Fruit fly (Drosophila melanogaster) whole organism, prepupa: ENCODE data around the gene CG15822.

ENCODE experiments used
- Blimp-1 ChIP-seq: fragments of 200-800 bp; sonication (Bioruptor generic); optimal IDR thresholded peaks from 3 replicates; lab custom pipeline; 2017; ENCODE audit warnings: missing biosample characterization, missing genetic modification characterization, mild to moderate bottlenecking, moderate library complexity, missing genetic modification reagents
- CG10669 ChIP-seq: fragments of 200-800 bp; sonication (Bioruptor generic); optimal IDR thresholded peaks from 3 replicates; lab custom pipeline; 2018; ENCODE audit warnings: missing biosample characterization, mild to moderate bottlenecking, missing genetic modification characterization, moderate library complexity
- CG11294 ChIP-seq: fragments of 200-800 bp; sonication (Bioruptor generic); IDR thresholded peaks from 2 replicates; pipeline ENCODE4 v1.3.6; 2022; ENCODE audit warnings: missing biosample characterization, missing genetic modification characterization
- CG11762 ChIP-seq: fragments of 200-800 bp; sonication (Bioruptor generic); optimal IDR thresholded peaks from 3 replicates; lab custom pipeline; 2016; ENCODE audit warnings: missing biosample characterization, missing genetic modification characterization; ENCODE audit not compliant: insufficient read depth
- CG11902 ChIP-seq: fragments of 200-800 bp; sonication (Bioruptor generic); optimal IDR thresholded peaks from 3 replicates; lab custom pipeline; 2016; ENCODE audit warnings: missing biosample characterization, missing genetic modification characterization
- CG15336 ChIP-seq: fragments of 200-800 bp; sonication (Bioruptor generic); IDR thresholded peaks from 2 replicates; pipeline ENCODE4 v1.3.6; 2022; ENCODE audit warnings: missing biosample characterization, missing genetic modification characterization
- CG1621 ChIP-seq: fragments of 200-800 bp; sonication (Bioruptor generic); optimal IDR thresholded peaks from 3 replicates; lab custom pipeline; 2018; ENCODE audit warnings: missing biosample characterization, mild to moderate bottlenecking, missing genetic modification characterization
- CG16779 ChIP-seq: fragments of 200-800 bp; sonication (Bioruptor generic); optimal IDR thresholded peaks from 3 replicates; lab custom pipeline; 2017; ENCODE audit warnings: missing biosample characterization, mild to moderate bottlenecking, missing genetic modification characterization
- CG3032 ChIP-seq: fragments of 200-800 bp; optimal IDR thresholded peaks from 2 replicates; lab custom pipeline; 2019; ENCODE audit warnings: missing biosample characterization, mild to moderate bottlenecking, missing genetic modification characterization, moderate library complexity
- CG32006 ChIP-seq: fragments of 200-800 bp; sonication (Bioruptor generic); optimal IDR thresholded peaks from 3 replicates; lab custom pipeline; 2017; ENCODE audit warnings: missing biosample characterization, mild to moderate bottlenecking, missing genetic modification characterization
- CG34406 ChIP-seq: fragments of 200-800 bp; sonication (Bioruptor generic); optimal IDR thresholded peaks from 3 replicates; lab custom pipeline; 2016; ENCODE audit warnings: missing biosample characterization, missing genetic modification characterization
- CG3919 ChIP-seq: fragments of 200-800 bp; sonication (Bioruptor generic); optimal IDR thresholded peaks from 3 replicates; lab custom pipeline; 2016; ENCODE audit warnings: missing biosample characterization, missing genetic modification characterization
- CG6163 ChIP-seq: fragments of 200-800 bp; sonication (Bioruptor generic); IDR thresholded peaks from 3 replicates; pipeline ENCODE4 v1.3.6; 2022; ENCODE audit warnings: missing biosample characterization, missing genetic modification characterization
- CG6276 ChIP-seq: fragments of 200-800 bp; sonication (Bioruptor generic); optimal IDR thresholded peaks from 2 replicates; lab custom pipeline; 2017; ENCODE audit warnings: missing biosample characterization, mild to moderate bottlenecking, missing genetic modification characterization
- CG6808 ChIP-seq: fragments of 200-800 bp; sonication (Bioruptor generic); optimal IDR thresholded peaks from 3 replicates; lab custom pipeline; 2017; ENCODE audit warnings: missing biosample characterization, missing genetic modification characterization, mild to moderate bottlenecking, moderate library complexity, missing genetic modification reagents
- CG6854 ChIP-seq: fragments of 200-800 bp; sonication (Bioruptor generic); optimal IDR thresholded peaks from 2 replicates; lab custom pipeline; 2017; ENCODE audit warnings: missing biosample characterization, mild to moderate bottlenecking, missing genetic modification characterization
- CG8119 ChIP-seq: fragments of 200-800 bp; sonication (Bioruptor generic); IDR thresholded peaks from 3 replicates; pipeline ENCODE4 v1.3.6; 2022; ENCODE audit warnings: missing biosample characterization, missing genetic modification characterization
- CG8319 ChIP-seq: fragments of 200-800 bp; sonication (Bioruptor generic); optimal IDR thresholded peaks from 3 replicates; lab custom pipeline; 2016; ENCODE audit warnings: missing biosample characterization, missing genetic modification characterization
- CG8632 ChIP-seq: fragments of 200-800 bp; sonication (Bioruptor generic); optimal IDR thresholded peaks from 3 replicates; lab custom pipeline; 2016; ENCODE audit warnings: missing biosample characterization, missing genetic modification characterization
- CG9139 ChIP-seq: fragments of 200-800 bp; sonication (Bioruptor generic); optimal IDR thresholded peaks from 3 replicates; lab custom pipeline; 2017; ENCODE audit warnings: missing biosample characterization, mild to moderate bottlenecking, missing genetic modification characterization
- Eip75B ChIP-seq: fragments of 200-800 bp; sonication (Bioruptor generic); optimal IDR thresholded peaks from 3 replicates; lab custom pipeline; 2016; ENCODE audit warnings: missing biosample characterization, missing genetic modification characterization
- Eip78C ChIP-seq: fragments of 200-800 bp; sonication (Bioruptor generic); peaks from one replicate; lab custom pipeline; 2016; ENCODE audit warnings: missing biosample characterization, missing genetic modification characterization
- Eip93F ChIP-seq: fragments of 200-800 bp; sonication (Bioruptor generic); optimal IDR thresholded peaks from 2 replicates; lab custom pipeline; 2016; ENCODE audit warnings: missing biosample characterization, mild to moderate bottlenecking, missing genetic modification characterization
- Ets21C ChIP-seq: fragments of 200-800 bp; sonication (Bioruptor generic); optimal IDR thresholded peaks from 3 replicates; lab custom pipeline; 2016; ENCODE audit warnings: missing biosample characterization, missing genetic modification characterization
- Ets96B ChIP-seq: fragments of 200-800 bp; optimal IDR thresholded peaks from 2 replicates; lab custom pipeline; 2019; ENCODE audit warnings: missing biosample characterization, mild to moderate bottlenecking, missing genetic modification characterization, moderate library complexity
- Gug ChIP-seq: fragments of 200-800 bp; sonication (Bioruptor generic); IDR thresholded peaks from 2 replicates; pipeline ENCODE4 v1.3.6; 2022; ENCODE audit warnings: missing biosample characterization, missing genetic modification characterization
- Hr38 ChIP-seq: sonication (Bioruptor generic); optimal IDR thresholded peaks from 2 replicates; lab custom pipeline; 2016; ENCODE audit warnings: missing biosample characterization, missing genetic modification characterization
- Hr4 ChIP-seq: fragments of 200-800 bp; sonication (Bioruptor generic); optimal IDR thresholded peaks from 3 replicates; lab custom pipeline; 2016; ENCODE audit warnings: missing biosample characterization, missing genetic modification characterization
- Lpt ChIP-seq: fragments of 200-800 bp; sonication (Bioruptor generic); optimal IDR thresholded peaks from 3 replicates; lab custom pipeline; 2016; ENCODE audit warnings: missing biosample characterization, missing genetic modification characterization
- Met ChIP-seq: fragments of 200-800 bp; sonication (Bioruptor generic); optimal IDR thresholded peaks from 3 replicates; lab custom pipeline; 2016; ENCODE audit warnings: missing biosample characterization, missing genetic modification characterization
- OdsH ChIP-seq: fragments of 200-800 bp; sonication (Bioruptor generic); optimal IDR thresholded peaks from 3 replicates; lab custom pipeline; 2016; ENCODE audit warnings: missing biosample characterization, missing genetic modification characterization
- Smox ChIP-seq: fragments of 200-800 bp; sonication (Bioruptor generic); optimal IDR thresholded peaks from 3 replicates; lab custom pipeline; 2016; ENCODE audit warnings: missing biosample characterization, missing genetic modification characterization
- Sox102F ChIP-seq: fragments of 200-800 bp; sonication (Bioruptor generic); optimal IDR thresholded peaks from 2 replicates; lab custom pipeline; 2016; ENCODE audit warnings: missing biosample characterization, mild to moderate bottlenecking, missing genetic modification characterization
- Sox14 ChIP-seq: fragments of 200-800 bp; sonication (Bioruptor generic); optimal IDR thresholded peaks from 3 replicates; lab custom pipeline; 2016; ENCODE audit warnings: missing biosample characterization, missing genetic modification characterization
- achi ChIP-seq: fragments of 200-800 bp; sonication (Bioruptor generic); optimal IDR thresholded peaks from 3 replicates; lab custom pipeline; 2016; ENCODE audit warnings: missing biosample characterization, missing genetic modification characterization
- acj6 ChIP-seq: fragments of 200-800 bp; sonication (Bioruptor generic); optimal IDR thresholded peaks from 3 replicates; lab custom pipeline; 2016; ENCODE audit warnings: missing biosample characterization, missing genetic modification characterization
- dac ChIP-seq: fragments of 200-800 bp; sonication (Bioruptor generic); optimal IDR thresholded peaks from 2 replicates; lab custom pipeline; 2017; ENCODE audit warnings: missing biosample characterization, mild to moderate bottlenecking, missing genetic modification characterization
- dsx ChIP-seq: fragments of 200-800 bp; optimal IDR thresholded peaks from 3 replicates; lab custom pipeline; 2019; ENCODE audit warnings: missing biosample characterization, mild to moderate bottlenecking, missing genetic modification characterization, moderate library complexity; ENCODE audit not compliant: poor library complexity, severe bottlenecking
- eg ChIP-seq: fragments of 200-800 bp; sonication (Bioruptor generic); IDR thresholded peaks from 3 replicates; pipeline ENCODE4 v1.3.6; 2022; ENCODE audit warnings: missing biosample characterization, missing genetic modification characterization
- esn ChIP-seq: fragments of 200-800 bp; sonication (Bioruptor generic); optimal IDR thresholded peaks from 2 replicates; lab custom pipeline; 2016; ENCODE audit warnings: missing biosample characterization, mild to moderate bottlenecking, missing genetic modification characterization, moderate library complexity
- fd59A ChIP-seq: fragments of 200-800 bp; sonication (Bioruptor generic); optimal IDR thresholded peaks from 2 replicates; lab custom pipeline; 2017; ENCODE audit warnings: missing biosample characterization, mild to moderate bottlenecking, missing genetic modification characterization, missing genetic modification reagents
- fd85E ChIP-seq: fragments of 200-800 bp; sonication (Bioruptor generic); optimal IDR thresholded peaks from 3 replicates; lab custom pipeline; 2016; ENCODE audit warnings: missing biosample characterization, missing genetic modification characterization
- lz ChIP-seq: fragments of 200-800 bp; sonication (Bioruptor generic); optimal IDR thresholded peaks from 3 replicates; lab custom pipeline; 2016; ENCODE audit warnings: missing biosample characterization, missing genetic modification characterization
- pdm3 ChIP-seq: fragments of 200-800 bp; sonication (Bioruptor generic); optimal IDR thresholded peaks from 3 replicates; lab custom pipeline; 2016; ENCODE audit warnings: missing biosample characterization, missing genetic modification characterization
- salr ChIP-seq, 2 experiments: fragments of 200-800 bp; sonication (Bioruptor generic); optimal IDR thresholded peaks; 3 replicates each; lab custom pipeline; 2016 to 2018; ENCODE audit warnings: missing biosample characterization in 2 of 2, missing genetic modification characterization in 2 of 2, mild to moderate bottlenecking in 1 of 2
- spab ChIP-seq: fragments of 200-800 bp; sonication (Bioruptor generic); optimal IDR thresholded peaks from 2 replicates; lab custom pipeline; 2017; ENCODE audit warnings: missing biosample characterization, mild to moderate bottlenecking, missing genetic modification characterization, missing genetic modification reagents
- ss ChIP-seq, 2 experiments: fragments of 200-800 bp; sonication (Bioruptor generic); optimal IDR thresholded peaks; 2 replicates in 1 of 2; 3 replicates in 1 of 2; lab custom pipeline; 2017 to 2018; ENCODE audit warnings: mild to moderate bottlenecking in 2 of 2, missing biosample characterization in 2 of 2, missing genetic modification characterization in 2 of 2, moderate library complexity in 1 of 2
- svp ChIP-seq: fragments of 200-800 bp; sonication (Bioruptor generic); peaks from one replicate; lab custom pipeline; 2016; ENCODE audit warnings: missing biosample characterization, missing genetic modification characterization
- vri ChIP-seq: fragments of 200-800 bp; sonication (Bioruptor generic); optimal IDR thresholded peaks from 3 replicates; lab custom pipeline; 2016; ENCODE audit warnings: missing biosample characterization, mild to moderate bottlenecking, missing genetic modification characterization

The CG15822 gene

DNA sequence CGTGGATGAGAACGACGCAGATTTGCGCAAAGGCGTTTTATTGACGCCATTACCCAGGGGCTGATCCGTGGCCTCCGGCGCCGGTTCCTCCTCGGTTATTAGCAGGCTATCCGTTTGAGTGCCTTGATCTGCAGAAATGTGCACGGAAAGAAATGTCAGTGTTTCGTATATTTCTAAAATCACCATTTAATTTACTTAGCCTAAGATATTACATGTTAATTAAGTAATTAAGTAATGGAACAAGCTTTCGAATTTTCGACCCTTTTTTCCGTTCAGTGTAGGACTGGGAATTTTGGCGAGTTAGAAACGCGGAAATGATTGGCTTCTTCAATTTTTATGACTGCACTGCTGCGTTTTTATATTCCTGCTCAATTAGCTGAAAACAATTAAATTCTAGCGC is 44.7 kb downstream of the CG15822 start (continued):
- no peak for TF ChIP-seq CG8632 (GFP tag; lab: Kevin White, UChicago)
- no peak for TF ChIP-seq fd85E
- peak; percentile 27 for TF ChIP-seq CG15336 (GFP tag; lab: Robert Waterston, UW)
- no peak for TF ChIP-seq CG16779 (tag; lab: Kevin White, UChicago)
- TF ChIP-seq CG8319 (GFP tag; lab: Kevin White, UChicago): no peak
- TF ChIP-seq Eip75B (GFP tag; lab: Kevin White, UChicago): no peak

DNA sequence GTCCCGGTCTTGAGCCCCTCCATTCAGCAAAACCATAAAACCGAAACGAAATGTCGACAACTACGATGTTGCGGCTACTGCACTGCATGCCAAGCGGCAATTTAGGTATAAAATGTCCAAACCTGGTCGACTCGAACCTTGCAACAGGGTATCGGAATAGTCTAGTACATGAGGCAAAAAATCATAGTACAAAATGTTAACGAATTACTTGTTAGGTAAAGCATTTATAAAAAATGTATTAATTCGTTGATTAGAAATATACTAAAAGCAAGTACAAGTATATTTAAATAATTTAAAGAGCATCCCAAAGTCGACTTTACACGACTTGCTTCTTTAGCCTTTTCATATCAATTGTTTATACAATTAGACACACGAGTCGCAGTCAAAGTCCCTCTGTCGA is 45.6 kb downstream of the CG15822 start:
- TF ChIP-seq Ets21C (GFP tag; lab: Kevin White, UChicago) (no peak), CG11294 (GFP tag; lab: Robert Waterston, UW) (0 out of 2 replicates have a peak, but pooled peaks have one; percentile 12), Eip75B (GFP tag; lab: Kevin White, UChicago) (peak; percentile 5), salr (GFP tag; optimal IDR thresholded peaks at IDR 0.05; lab: Kevin White, UChicago) (peak; percentile 3 to 19), CG32006 (GFP tag; lab: Kevin White, UChicago) (peak; percentile 56), CG10669 (GFP tag; lab: Kevin White, UChicago) (peak; percentile 21), svp (peak; percentile 46), achi (no peak), Ets96B (tag; lab: Kevin White, UChicago) (peak; percentile 17), vri (GFP tag; lab: Kevin White, UChicago) (no peak), spab (peak; percentile 6), Eip78C (peak; percentile 86), eg (GFP tag; lab: Robert Waterston, UW) (0 out of 3 replicates have a peak, but pooled peaks have one; percentile 40), Sox102F (no peak), CG8119 (GFP tag; lab: Robert Waterston, UW) (peak; percentile 41; the same call in 2 of the 3 replicates), Met (GFP tag; lab: Kevin White, UChicago) (peak; percentile 34), OdsH (no peak), CG3919 (GFP tag; lab: Kevin White, UChicago) (no peak), lz (GFP tag; lab: Kevin White, UChicago) (no peak), CG6808 (GFP tag; lab: Kevin White, UChicago) (no peak), Hr38 (GFP tag; lab: Kevin White, UChicago) (no peak), CG3032 (tag; lab: Kevin White, UChicago) (peak; percentile 36), fd59A (GFP tag; lab: Kevin White, UChicago) (no peak), CG1621 (no peak), Eip93F (GFP tag; lab: Kevin White, UChicago) (no peak), CG15336 (GFP tag; lab: Robert Waterston, UW) (0 out of 2 replicates have a peak, but pooled peaks have one; percentile 9), esn (peak; percentile 4), ss (GFP tag; optimal IDR thresholded peaks at IDR 0.05; lab: Kevin White, UChicago) (peak in 1 of 2 experiments; percentile 5), CG6854 (GFP tag; lab: Kevin White, UChicago) (no peak), Blimp-1 (no peak), Hr4 (peak; percentile 20), fd85E (no peak), CG11902 (GFP tag; lab: Kevin White, UChicago) (no peak), CG6276 (GFP tag; lab: Kevin White, UChicago) (no peak), CG6163 (GFP tag; lab: Robert Waterston, UW) (no peak), Lpt (GFP tag; lab: Kevin White, UChicago) (no peak), Gug (GFP tag; lab: Robert Waterston, UW) (no peak), CG11762 (no peak), CG8632 (GFP tag; lab: Kevin White, UChicago) (peak; percentile 3), dsx (peak; percentile 52), acj6 (no peak), CG34406 (GFP tag; lab: Kevin White, UChicago) (no peak), CG9139 (GFP tag; lab: Kevin White, UChicago) (no peak), CG8319 (GFP tag; lab: Kevin White, UChicago) (no peak), dac (no peak), CG16779 (tag; lab: Kevin White, UChicago) (no peak), pdm3 (GFP tag; lab: Kevin White, UChicago) (no peak), Smox (GFP tag; lab: Kevin White, UChicago) (no peak), Sox14 (peak; percentile 26)
